Fruit fly (Drosophila melanogaster) whole organism, adult: ENCODE results near the gene H2.0.

Experiments
- CG11617 ChIP-seq: fragments of 200-800 bp; sonication (Bioruptor generic); optimal IDR thresholded peaks from 2 replicates; lab custom pipeline; 2017; ENCODE audit warnings: mild to moderate bottlenecking, missing biosample characterization, missing genetic modification reagents, missing genetic modification characterization
- CG12768 ChIP-seq: fragments of 200-800 bp; sonication (Bioruptor generic); optimal IDR thresholded peaks from 2 replicates; lab custom pipeline; 2017; ENCODE audit warnings: missing biosample characterization, missing genetic modification characterization, mild to moderate bottlenecking, moderate library complexity, missing genetic modification reagents
- CG14711 ChIP-seq: fragments of 200-800 bp; sonication (Bioruptor generic); optimal IDR thresholded peaks from 2 replicates; lab custom pipeline; 2018; ENCODE audit warnings: missing biosample characterization, mild to moderate bottlenecking, missing genetic modification characterization, moderate library complexity
- CG1620 ChIP-seq: fragments of 200-800 bp; sonication (Bioruptor generic); optimal IDR thresholded peaks from 2 replicates; lab custom pipeline; 2016; ENCODE audit warnings: missing biosample characterization, missing genetic modification characterization
- CG33017 ChIP-seq: fragments of 200-800 bp; sonication (Bioruptor generic); optimal IDR thresholded peaks from 2 replicates; lab custom pipeline; 2018; ENCODE audit warnings: missing biosample characterization, mild to moderate bottlenecking, missing genetic modification characterization, moderate library complexity
- CG5204 ChIP-seq: fragments of 200-800 bp; sonication (Bioruptor generic); optimal IDR thresholded peaks from 2 replicates; lab custom pipeline; 2016; ENCODE audit warnings: missing biosample characterization, missing genetic modification characterization
- CG7045 ChIP-seq: fragments of 200-800 bp; sonication (Bioruptor generic); optimal IDR thresholded peaks from 2 replicates; lab custom pipeline; 2017; ENCODE audit warnings: missing biosample characterization, mild to moderate bottlenecking, missing genetic modification characterization
- CG7101 ChIP-seq: fragments of 200-800 bp; sonication (Bioruptor generic); optimal IDR thresholded peaks from 2 replicates; lab custom pipeline; 2018; ENCODE audit warnings: missing biosample characterization, mild to moderate bottlenecking, missing genetic modification characterization, moderate library complexity
- Clk ChIP-seq: fragments of 200-800 bp; sonication (Bioruptor generic); optimal IDR thresholded peaks from 2 replicates; lab custom pipeline; 2017; ENCODE audit warnings: missing biosample characterization, missing genetic modification characterization
- Crg-1 ChIP-seq: fragments of 200-800 bp; sonication (Bioruptor generic); optimal IDR thresholded peaks from 2 replicates; lab custom pipeline; 2016; ENCODE audit warnings: missing biosample characterization, missing genetic modification characterization
- Hr96 ChIP-seq: fragments of 200-800 bp; sonication (Bioruptor generic); optimal IDR thresholded peaks from 2 replicates; lab custom pipeline; 2016; ENCODE audit warnings: missing biosample characterization, missing genetic modification characterization
- Mnt ChIP-seq: fragments of 200-800 bp; sonication (Bioruptor generic); optimal IDR thresholded peaks from 2 replicates; lab custom pipeline; 2016; ENCODE audit warnings: missing biosample characterization, mild to moderate bottlenecking, missing genetic modification characterization
- bab1 ChIP-seq: fragments of 200-800 bp; sonication (Bioruptor generic); optimal IDR thresholded peaks from 3 replicates; lab custom pipeline; 2019; ENCODE audit warnings: missing biosample characterization, mild to moderate bottlenecking, missing genetic modification characterization, moderate library complexity
- cic ChIP-seq: fragments of 200-800 bp; sonication (Bioruptor generic); optimal IDR thresholded peaks from 2 replicates; lab custom pipeline; 2017; ENCODE audit warnings: missing biosample characterization, mild to moderate bottlenecking, missing genetic modification characterization, moderate library complexity
- cnc ChIP-seq, 2 experiments: fragments of >200 bp; optimal IDR thresholded peaks; 2 replicates each; lab custom pipeline; 2017
- kay ChIP-seq: fragments of 200-800 bp; sonication (Bioruptor generic); peaks from one replicate; lab custom pipeline; 2016; ENCODE audit warnings: missing biosample characterization, missing genetic modification characterization, borderline replicate concordance
- ovo ChIP-seq: fragments of 200-800 bp; sonication (Bioruptor generic); optimal IDR thresholded peaks from 2 replicates; lab custom pipeline; 2016; ENCODE audit warnings: missing biosample characterization, missing genetic modification characterization
- pad ChIP-seq: fragments of 200-800 bp; sonication (Bioruptor generic); optimal IDR thresholded peaks from 3 replicates; lab custom pipeline; 2017; ENCODE audit warnings: missing biosample characterization, missing genetic modification characterization, mild to moderate bottlenecking, moderate library complexity, missing genetic modification reagents
- tj ChIP-seq: fragments of 200-800 bp; sonication (Bioruptor generic); optimal IDR thresholded peaks from 3 replicates; lab custom pipeline; 2017; ENCODE audit warnings: missing biosample characterization, mild to moderate bottlenecking, missing genetic modification characterization, moderate library complexity
- toe ChIP-seq: fragments of 200-800 bp; sonication (Bioruptor generic); optimal IDR thresholded peaks from 2 replicates; lab custom pipeline; 2016; ENCODE audit warnings: missing biosample characterization, missing genetic modification characterization

H2.0 gene

DNA sequence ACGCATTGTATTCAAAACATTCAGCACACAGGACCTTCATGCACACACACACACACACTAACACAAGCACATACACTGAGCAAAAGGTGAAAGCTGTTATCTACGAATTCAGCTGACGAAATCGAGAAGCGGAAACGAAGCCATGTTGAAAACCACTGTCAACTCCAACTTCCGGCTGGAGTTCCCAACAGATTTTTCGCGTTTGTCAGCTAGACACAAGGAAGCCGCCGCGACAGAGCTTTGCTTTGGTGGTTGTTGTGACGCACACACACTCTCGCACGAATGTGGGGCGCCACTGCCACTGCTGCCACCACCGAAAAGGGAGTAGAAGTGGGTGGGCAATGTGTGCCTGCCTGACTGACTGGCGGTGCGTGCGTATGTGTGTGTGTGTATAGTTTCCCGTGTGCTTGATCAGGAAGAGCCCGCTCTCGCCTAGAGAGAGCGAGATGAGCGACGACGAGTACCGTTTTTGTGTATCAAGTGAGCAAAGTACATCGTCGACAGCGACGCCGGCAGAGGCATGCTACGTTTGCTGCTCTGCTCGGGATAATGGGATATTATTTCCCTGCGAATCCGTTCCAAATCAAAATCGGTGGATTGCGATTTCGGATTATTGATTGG lies 21.5 kb downstream of the H2.0 start:
- no peak for TF ChIP-seq CG7045 (GFP tag; lab: Kevin White, UChicago)
- TF ChIP-seq Crg-1 (GFP tag; lab: Kevin White, UChicago) = no peak
- TF ChIP-seq CG12768 (GFP tag; lab: Kevin White, UChicago) = no peak
- TF ChIP-seq CG5204 (GFP tag; lab: Kevin White, UChicago) = no peak
- TF ChIP-seq ovo = no peak
- no peak for TF ChIP-seq kay (GFP tag; lab: Kevin White, UChicago)

- TF ChIP-seq CG11617 (GFP tag; lab: Kevin White, UChicago) (no peak), cic (GFP tag; lab: Kevin White, UChicago) (peak; percentile 35)
Measured at dm6 chr2L:5990447-5990846, 28.8 kb downstream of the H2.0 start.

DNA sequence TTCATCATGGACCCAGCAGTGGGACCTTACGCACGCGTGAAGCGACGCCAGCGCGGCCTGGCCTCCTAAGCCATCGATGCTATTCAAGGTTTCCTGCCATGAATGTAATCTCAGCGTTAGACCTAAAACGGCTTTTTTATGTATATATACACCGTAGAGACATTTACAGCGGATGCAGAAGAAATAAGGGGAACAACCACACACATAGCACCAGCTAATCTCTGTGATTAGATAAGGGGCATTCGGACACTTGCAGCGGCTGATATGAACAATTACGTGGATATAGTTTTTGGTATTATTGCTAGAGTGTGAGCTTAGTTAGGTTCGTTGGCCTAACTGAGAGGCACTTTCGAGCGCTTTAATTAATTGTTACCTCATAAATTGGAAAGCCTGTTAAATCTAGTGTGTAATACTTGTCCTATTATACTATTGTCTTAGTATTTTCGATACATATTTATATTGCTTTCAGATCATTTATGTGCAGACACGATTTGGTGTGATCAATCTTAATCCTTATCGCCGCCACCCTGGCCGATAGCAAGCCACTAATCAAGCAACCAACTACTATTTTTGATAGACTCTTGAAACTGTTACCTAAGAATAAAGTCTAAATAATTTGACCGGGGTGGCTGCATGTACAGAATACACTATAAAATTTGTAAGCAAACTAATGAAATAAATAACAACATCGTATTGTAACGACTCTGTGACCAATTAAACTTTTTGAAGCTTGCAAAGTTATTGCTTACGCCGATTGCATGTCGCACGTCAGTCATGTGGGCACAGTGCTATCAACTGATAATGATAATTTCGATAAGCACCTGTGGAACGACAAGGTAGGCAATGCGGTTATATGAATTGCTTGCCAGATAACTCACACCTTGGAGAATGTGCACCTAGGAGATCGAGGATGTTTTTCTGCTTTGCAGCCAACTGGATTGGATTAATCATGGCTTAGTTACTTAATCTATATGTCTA lies 30.8 kb downstream of the H2.0 start:
- TF ChIP-seq Mnt (GFP tag; lab: Kevin White, UChicago) (no peak), CG33017 (tag; lab: Kevin White, UChicago) (no peak), cic (GFP tag; lab: Kevin White, UChicago) (no peak), toe (GFP tag; lab: Kevin White, UChicago) (no peak), CG14711 (tag; lab: Kevin White, UChicago) (no peak), ovo (no peak), pad (GFP tag; lab: Kevin White, UChicago) (no peak), CG1620 (no peak), CG7045 (GFP tag; lab: Kevin White, UChicago) (no peak), Clk (GFP tag; lab: Kevin White, UChicago) (no peak), tj (GFP tag; lab: Kevin White, UChicago) (no peak), CG7101 (no peak), Hr96 (GFP tag; lab: Kevin White, UChicago) (no peak)

DNA sequence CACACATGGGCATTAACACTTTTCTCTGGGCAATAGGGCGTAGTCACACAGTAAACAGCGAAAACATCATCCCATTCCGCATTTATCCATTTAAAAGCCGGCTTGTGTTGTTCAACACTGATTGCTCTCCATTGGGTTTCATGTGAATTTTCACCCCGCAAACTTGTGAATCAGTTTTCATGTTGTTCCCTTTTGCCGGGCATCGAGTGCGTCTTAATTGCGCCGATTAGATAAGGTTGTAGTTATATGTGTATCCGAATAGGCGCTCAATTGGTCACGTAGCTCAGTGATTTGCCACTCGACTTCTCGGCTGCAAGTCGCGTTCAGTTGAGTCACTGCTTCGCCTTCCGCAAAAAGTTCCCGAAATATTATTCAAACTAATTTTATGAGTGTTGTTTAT lies 32.3 kb downstream of the H2.0 start:
- no peak for TF ChIP-seq Clk (GFP tag; lab: Kevin White, UChicago)
- no peak for TF ChIP-seq CG7101
- no peak for TF ChIP-seq tj (GFP tag; lab: Kevin White, UChicago)
- peak; percentile 18 for TF ChIP-seq CG12768 (GFP tag; lab: Kevin White, UChicago)
- no peak for TF ChIP-seq ovo
- TF ChIP-seq cnc (optimal IDR thresholded peaks at IDR 0.05; lab: Kevin White, UChicago) = no peak
- no peak for TF ChIP-seq kay (GFP tag; lab: Kevin White, UChicago)
- no peak for TF ChIP-seq toe (GFP tag; lab: Kevin White, UChicago)
- TF ChIP-seq CG14711 (tag; lab: Kevin White, UChicago) = no peak
- no peak for TF ChIP-seq CG5204 (GFP tag; lab: Kevin White, UChicago)
- TF ChIP-seq CG1620 = no peak
- TF ChIP-seq pad (GFP tag; lab: Kevin White, UChicago) = no peak
- TF ChIP-seq Crg-1 (GFP tag; lab: Kevin White, UChicago) = no peak
- TF ChIP-seq Hr96 (GFP tag; lab: Kevin White, UChicago) = no peak
- TF ChIP-seq bab1 = peak; percentile 25
- no peak for TF ChIP-seq CG7045 (GFP tag; lab: Kevin White, UChicago)
- TF ChIP-seq cic (GFP tag; lab: Kevin White, UChicago) = peak; percentile 86
- no peak for TF ChIP-seq CG33017 (tag; lab: Kevin White, UChicago)
- TF ChIP-seq Mnt (GFP tag; lab: Kevin White, UChicago) = no peak

DNA sequence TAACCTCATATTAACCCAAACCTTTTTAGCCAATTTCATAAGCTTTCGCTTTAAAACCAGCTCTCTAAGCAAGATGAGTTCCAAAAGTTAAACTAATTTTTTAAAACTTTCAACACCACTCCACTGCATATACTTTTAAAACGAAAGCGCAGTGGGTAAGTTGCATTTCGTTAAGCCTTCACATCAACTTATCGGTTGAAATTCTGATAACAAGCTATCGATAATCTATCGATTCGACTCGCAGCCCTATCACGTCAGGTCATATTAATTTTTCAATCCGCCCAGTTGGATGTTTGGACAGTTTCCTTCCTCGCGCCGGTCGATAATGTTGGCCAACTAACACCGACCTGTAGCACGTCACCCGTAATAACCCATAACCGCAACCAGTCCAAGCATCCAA lies 33.1 kb downstream of the H2.0 start, which contains the start of gene ifc:
Gene ifc, plus strand, starts transcription at position 255 of the 400 bp plus-strand sequence.
- peak; percentile 35 for TF ChIP-seq Clk (GFP tag; lab: Kevin White, UChicago)
- TF ChIP-seq CG12768 (GFP tag; lab: Kevin White, UChicago) = peak; percentile 3
- TF ChIP-seq tj (GFP tag; lab: Kevin White, UChicago) = peak; percentile 20
- no peak for TF ChIP-seq pad (GFP tag; lab: Kevin White, UChicago)
- TF ChIP-seq Crg-1 (GFP tag; lab: Kevin White, UChicago) = no peak
- peak; percentile 61 for TF ChIP-seq bab1
- TF ChIP-seq CG11617 (GFP tag; lab: Kevin White, UChicago) = peak; percentile 26
- TF ChIP-seq Hr96 (GFP tag; lab: Kevin White, UChicago) = peak; percentile 36
- TF ChIP-seq CG7045 (GFP tag; lab: Kevin White, UChicago) = no peak
- peak; percentile 45 for TF ChIP-seq Mnt (GFP tag; lab: Kevin White, UChicago)
- TF ChIP-seq CG7101 = peak; percentile 50
- TF ChIP-seq toe (GFP tag; lab: Kevin White, UChicago) = no peak
- TF ChIP-seq ovo = no peak
- no peak for TF ChIP-seq cnc (optimal IDR thresholded peaks at IDR 0.05; lab: Kevin White, UChicago)
- TF ChIP-seq kay (GFP tag; lab: Kevin White, UChicago) = no peak
- peak; percentile 24 for TF ChIP-seq CG14711 (tag; lab: Kevin White, UChicago)
- peak; percentile 57 for TF ChIP-seq CG1620
- no peak for TF ChIP-seq CG33017 (tag; lab: Kevin White, UChicago)
- no peak for TF ChIP-seq CG5204 (GFP tag; lab: Kevin White, UChicago)
- TF ChIP-seq cic (GFP tag; lab: Kevin White, UChicago) = peak; percentile 17
